Fruit fly (Drosophila melanogaster) whole organism, embryonic: ENCODE data around the gene CG7656.
A peak's percentile ranks its signal among the peaks of the same experiment; 100 is the strongest.

Experiments
- Adf1 ChIP-seq: fragments of 200-800 bp; sonication (Bioruptor generic); IDR thresholded peaks from 2 replicates; pipeline ENCODE4 v1.3.6; 2022; ENCODE audit warnings: missing biosample characterization, missing genetic modification characterization
- CG10267 ChIP-seq: fragments of 200-800 bp; sonication (Bioruptor generic); optimal IDR thresholded peaks from 2 replicates; lab custom pipeline; 2018; ENCODE audit warnings: missing biosample characterization, mild to moderate bottlenecking, missing genetic modification characterization, moderate library complexity
- CG10321 ChIP-seq: fragments of 200-800 bp; sonication (Bioruptor generic); IDR thresholded peaks from 2 replicates; pipeline ENCODE4 v1.3.6; 2022; ENCODE audit warnings: missing biosample characterization, missing genetic modification characterization
- CG10979 ChIP-seq: fragments of 200-800 bp; sonication (Bioruptor generic); optimal IDR thresholded peaks from 2 replicates; lab custom pipeline; 2018; ENCODE audit warnings: missing biosample characterization, mild to moderate bottlenecking, missing genetic modification characterization, moderate library complexity
- CG11504 ChIP-seq: fragments of 200-800 bp; sonication (Bioruptor generic); optimal IDR thresholded peaks from 3 replicates; lab custom pipeline; 2019; ENCODE audit warnings: missing biosample characterization, mild to moderate bottlenecking, missing genetic modification characterization, moderate library complexity
- CG11723 ChIP-seq: fragments of 200-800 bp; sonication (Bioruptor generic); optimal IDR thresholded peaks from 2 replicates; lab custom pipeline; 2017; ENCODE audit warnings: missing biosample characterization, mild to moderate bottlenecking, missing genetic modification characterization
- CG13123 ChIP-seq: fragments of 200-800 bp; sonication (Bioruptor generic); optimal IDR thresholded peaks from 2 replicates; lab custom pipeline; 2016; ENCODE audit warnings: missing biosample characterization, missing genetic modification characterization
- CG1603 ChIP-seq: fragments of 200-800 bp; sonication (Bioruptor generic); optimal IDR thresholded peaks from 2 replicates; lab custom pipeline; 2019; ENCODE audit warnings: missing biosample characterization, mild to moderate bottlenecking, missing genetic modification characterization, moderate library complexity
- CG17359 ChIP-seq: fragments of 200-800 bp; sonication (Bioruptor generic); optimal IDR thresholded peaks from 3 replicates; lab custom pipeline; 2018; ENCODE audit warnings: missing biosample characterization, mild to moderate bottlenecking, missing genetic modification characterization, moderate library complexity
- CG31365 ChIP-seq: fragments of 200-800 bp; sonication (Bioruptor generic); optimal IDR thresholded peaks from 2 replicates; lab custom pipeline; 2018; ENCODE audit warnings: missing biosample characterization, mild to moderate bottlenecking, missing genetic modification characterization
- CG3163 ChIP-seq: fragments of 200-800 bp; sonication (Bioruptor generic); optimal IDR thresholded peaks from 3 replicates; lab custom pipeline; 2016; ENCODE audit warnings: missing biosample characterization, missing genetic modification characterization
- CG4328 ChIP-seq: fragments of 200-800 bp; sonication (Bioruptor generic); optimal IDR thresholded peaks from 3 replicates; lab custom pipeline; 2017; ENCODE audit warnings: missing biosample characterization, missing genetic modification reagents, missing genetic modification characterization
- CG7786 ChIP-seq: fragments of 200-800 bp; sonication (Bioruptor generic); optimal IDR thresholded peaks from 2 replicates; lab custom pipeline; 2016; ENCODE audit warnings: missing biosample characterization, missing genetic modification characterization
- CG9876 ChIP-seq: fragments of 200-800 bp; sonication (Bioruptor generic); optimal IDR thresholded peaks from 2 replicates; lab custom pipeline; 2016; ENCODE audit warnings: missing biosample characterization, missing genetic modification characterization
- CG9932 ChIP-seq: fragments of 200-800 bp; sonication (Bioruptor generic); IDR thresholded peaks from 2 replicates; pipeline ENCODE4 v1.3.6; 2022; ENCODE audit warnings: missing biosample characterization, missing genetic modification characterization
- Dip3 ChIP-seq: fragments of 200-800 bp; sonication (Bioruptor generic); optimal IDR thresholded peaks from 3 replicates; lab custom pipeline; 2016; ENCODE audit warnings: missing biosample characterization, missing genetic modification characterization
- Dp ChIP-seq: fragments of 200-800 bp; sonication (Bioruptor generic); optimal IDR thresholded peaks from 2 replicates; lab custom pipeline; 2018; ENCODE audit warnings: missing biosample characterization, mild to moderate bottlenecking, missing genetic modification characterization, moderate library complexity
- Fer2 ChIP-seq: fragments of 200-800 bp; sonication (Bioruptor generic); optimal IDR thresholded peaks from 2 replicates; lab custom pipeline; 2018; ENCODE audit warnings: missing biosample characterization, mild to moderate bottlenecking, missing genetic modification characterization, moderate library complexity
- Hey ChIP-seq: fragments of 200-800 bp; sonication (Bioruptor generic); optimal IDR thresholded peaks from 3 replicates; lab custom pipeline; 2018; ENCODE audit warnings: missing biosample characterization, mild to moderate bottlenecking, missing genetic modification characterization
- HmgZ ChIP-seq: fragments of 200-800 bp; sonication (Bioruptor generic); optimal IDR thresholded peaks from 2 replicates; lab custom pipeline; 2018; ENCODE audit warnings: missing biosample characterization, mild to moderate bottlenecking, missing genetic modification characterization
- Lhr ChIP-seq: fragments of 200-800 bp; sonication (Bioruptor generic); optimal IDR thresholded peaks from 3 replicates; lab custom pipeline; 2017; ENCODE audit warnings: mild to moderate bottlenecking, missing biosample characterization, missing genetic modification reagents, missing genetic modification characterization
- Lpt ChIP-seq: fragments of >200 bp; optimal IDR thresholded peaks from 2 replicates; lab custom pipeline; 2018; ENCODE audit warnings: missing biosample characterization, missing genetic modification characterization
- MTF-1 ChIP-seq: fragments of 200-800 bp; sonication (Bioruptor generic); optimal IDR thresholded peaks from 2 replicates; lab custom pipeline; 2018; ENCODE audit warnings: missing biosample characterization, mild to moderate bottlenecking, missing genetic modification characterization, borderline replicate concordance
- Mrtf ChIP-seq: fragments of 200-800 bp; sonication (Bioruptor generic); IDR thresholded peaks from 3 replicates; pipeline ENCODE4 v1.3.6; 2022; ENCODE audit warnings: missing biosample characterization, missing genetic modification characterization
- NC2α ChIP-seq: fragments of 200-800 bp; sonication (Bioruptor generic); optimal IDR thresholded peaks from 2 replicates; lab custom pipeline; 2016; ENCODE audit warnings: missing biosample characterization, missing genetic modification characterization
- NFAT ChIP-seq: fragments of 200-800 bp; sonication (Bioruptor generic); IDR thresholded peaks from 2 replicates; pipeline ENCODE4 v1.3.6; 2022; ENCODE audit warnings: missing biosample characterization, missing genetic modification characterization
- NK7.1 ChIP-seq: fragments of 200-800 bp; sonication (Bioruptor generic); optimal IDR thresholded peaks from 3 replicates; lab custom pipeline; 2016; ENCODE audit warnings: missing biosample characterization, missing genetic modification characterization
- Nf-YC ChIP-seq: fragments of 200-800 bp; optimal IDR thresholded peaks from 3 replicates; lab custom pipeline; 2019; ENCODE audit warnings: missing biosample characterization, mild to moderate bottlenecking, missing genetic modification characterization, moderate library complexity
- Rfx ChIP-seq: fragments of 200-800 bp; sonication (Bioruptor generic); IDR thresholded peaks from 2 replicates; pipeline ENCODE4 v1.3.6; 2022; ENCODE audit warnings: missing biosample characterization, missing genetic modification characterization
- Side ChIP-seq: fragments of 200-800 bp; sonication (Bioruptor generic); optimal IDR thresholded peaks from 2 replicates; lab custom pipeline; 2016; ENCODE audit warnings: missing biosample characterization, missing genetic modification characterization
- Sox100B ChIP-seq: fragments of 200-800 bp; sonication (Bioruptor generic); optimal IDR thresholded peaks from 3 replicates; lab custom pipeline; 2018; ENCODE audit warnings: missing biosample characterization, mild to moderate bottlenecking, missing genetic modification characterization
- Spps ChIP-seq: fragments of 200-800 bp; sonication (Bioruptor generic); optimal IDR thresholded peaks from 2 replicates; lab custom pipeline; 2018; ENCODE audit warnings: missing biosample characterization, mild to moderate bottlenecking, missing genetic modification characterization
- az2 ChIP-seq: fragments of 200-800 bp; sonication (Bioruptor generic); optimal IDR thresholded peaks from 3 replicates; lab custom pipeline; 2016; ENCODE audit warnings: missing biosample characterization, missing genetic modification characterization
- cas ChIP-seq: fragments of 200-800 bp; sonication (Bioruptor generic); IDR thresholded peaks from 2 replicates; pipeline ENCODE4 v1.3.6; 2022; ENCODE audit warnings: missing biosample characterization, missing genetic modification characterization
- cato ChIP-seq: fragments of 200-800 bp; sonication (Bioruptor generic); optimal IDR thresholded peaks from 2 replicates; lab custom pipeline; 2016; ENCODE audit warnings: missing biosample characterization, missing genetic modification characterization, borderline replicate concordance
- cwo ChIP-seq: fragments of 200-800 bp; sonication (Bioruptor generic); optimal IDR thresholded peaks from 3 replicates; lab custom pipeline; 2017; ENCODE audit warnings: missing biosample characterization, missing genetic modification characterization, mild to moderate bottlenecking, moderate library complexity, missing genetic modification reagents
- dan ChIP-seq: fragments of 200-800 bp; sonication (Bioruptor generic); IDR thresholded peaks from 2 replicates; pipeline ENCODE4 v1.3.6; 2022; ENCODE audit warnings: missing biosample characterization, missing genetic modification characterization
- dati ChIP-seq: fragments of 200-800 bp; sonication (Bioruptor generic); IDR thresholded peaks from 2 replicates; pipeline ENCODE4 v1.3.6; 2022; ENCODE audit warnings: missing biosample characterization, missing genetic modification characterization
- ewg ChIP-seq: fragments of 200-800 bp; sonication (Bioruptor generic); optimal IDR thresholded peaks from 3 replicates; lab custom pipeline; 2017; ENCODE audit warnings: mild to moderate bottlenecking, missing biosample characterization, missing genetic modification reagents, missing genetic modification characterization
- gcm ChIP-seq: fragments of 200-800 bp; sonication (Bioruptor generic); optimal IDR thresholded peaks from 2 replicates; lab custom pipeline; 2019; ENCODE audit warnings: missing biosample characterization, mild to moderate bottlenecking, missing genetic modification characterization, moderate library complexity
- gfzf ChIP-seq: fragments of 200-800 bp; sonication (Bioruptor generic); optimal IDR thresholded peaks from 2 replicates; lab custom pipeline; 2016; ENCODE audit warnings: missing biosample characterization, mild to moderate bottlenecking, missing genetic modification characterization, moderate library complexity
- gsb-n ChIP-seq: fragments of 200-800 bp; sonication (Bioruptor generic); optimal IDR thresholded peaks from 3 replicates; lab custom pipeline; 2018; ENCODE audit warnings: missing biosample characterization, mild to moderate bottlenecking, missing genetic modification characterization
- kah ChIP-seq: fragments of 200-800 bp; sonication (Bioruptor generic); optimal IDR thresholded peaks from 2 replicates; lab custom pipeline; 2018; ENCODE audit warnings: missing biosample characterization, mild to moderate bottlenecking, missing genetic modification characterization
- mld ChIP-seq: fragments of 200-800 bp; sonication (Bioruptor generic); IDR thresholded peaks from 3 replicates; pipeline ENCODE4 v1.3.6; 2022; ENCODE audit warnings: missing biosample characterization, missing genetic modification characterization; ENCODE audit not compliant: partially characterized antibody
- oc ChIP-seq: fragments of 200-800 bp; sonication (Bioruptor generic); optimal IDR thresholded peaks from 2 replicates; lab custom pipeline; 2018; ENCODE audit warnings: missing biosample characterization, mild to moderate bottlenecking, missing genetic modification characterization, moderate library complexity
- otp ChIP-seq: fragments of 200-800 bp; sonication (Bioruptor generic); IDR thresholded peaks from 3 replicates; pipeline ENCODE4, ENCODE4 v1.3.6; 2022; ENCODE audit warnings: missing biosample characterization, missing genetic modification characterization
- run ChIP-seq: fragments of 200-800 bp; sonication (Bioruptor generic); optimal IDR thresholded peaks from 3 replicates; lab custom pipeline; 2018; ENCODE audit warnings: missing biosample characterization, mild to moderate bottlenecking, missing genetic modification characterization
- sima ChIP-seq: fragments of 200-800 bp; sonication (Bioruptor generic); optimal IDR thresholded peaks from 2 replicates; lab custom pipeline; 2016; ENCODE audit warnings: missing biosample characterization, missing genetic modification characterization
- sug ChIP-seq: fragments of 200-800 bp; optimal IDR thresholded peaks from 2 replicates; lab custom pipeline; 2019; ENCODE audit warnings: missing biosample characterization, mild to moderate bottlenecking, missing genetic modification characterization, moderate library complexity
- tio ChIP-seq: fragments of 200-800 bp; sonication (Bioruptor generic); optimal IDR thresholded peaks from 2 replicates; lab custom pipeline; 2017; ENCODE audit warnings: missing biosample characterization, missing genetic modification characterization, inconsistent platforms
- wek ChIP-seq: fragments of 200-800 bp; sonication (Bioruptor generic); optimal IDR thresholded peaks from 3 replicates; lab custom pipeline; 2018; ENCODE audit warnings: missing biosample characterization, mild to moderate bottlenecking, missing genetic modification characterization, moderate library complexity
- zen ChIP-seq: fragments of 200-800 bp; sonication (Bioruptor generic); optimal IDR thresholded peaks from 3 replicates; lab custom pipeline; 2018; ENCODE audit warnings: missing biosample characterization, mild to moderate bottlenecking, missing genetic modification characterization, moderate library complexity

CG7656 gene

DNA sequence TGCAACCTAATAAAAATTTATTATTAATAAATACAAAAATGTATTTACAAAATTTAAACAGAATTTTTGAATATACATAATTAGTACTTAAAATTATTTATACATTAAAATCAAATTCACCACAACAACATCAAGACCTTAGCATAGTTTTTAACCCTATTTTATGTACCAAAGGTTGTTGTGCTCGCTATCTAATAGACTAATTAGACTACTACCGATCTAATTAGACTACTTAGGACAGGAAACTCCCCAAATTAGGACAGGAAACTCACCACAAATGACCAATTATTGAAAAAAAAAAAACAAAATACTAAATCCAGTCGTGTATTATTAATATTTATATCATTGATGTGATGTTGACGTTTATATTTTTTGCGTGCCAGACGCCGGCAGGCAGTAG is 49.0 kb upstream of the CG7656 start (continued):
- TF ChIP-seq CG17359 (tag; lab: Kevin White, UChicago) = no peak
- no peak for TF ChIP-seq NK7.1 (GFP tag; lab: Kevin White, UChicago)
- TF ChIP-seq Spps (tag; lab: Kevin White, UChicago) = no peak
- no peak for TF ChIP-seq CG4328 (GFP tag; lab: Kevin White, UChicago)
- no peak for TF ChIP-seq Lpt
- TF ChIP-seq CG10267 (tag; lab: Kevin White, UChicago) = peak; percentile 4
- TF ChIP-seq gcm (GFP tag; lab: Kevin White, UChicago) = no peak
- TF ChIP-seq CG10321 (GFP tag; lab: Robert Waterston, UW) = no peak
- no peak for TF ChIP-seq cato (GFP tag; lab: Kevin White, UChicago)
- TF ChIP-seq CG3163 (GFP tag; lab: Kevin White, UChicago) = no peak
- TF ChIP-seq sug (tag; lab: Kevin White, UChicago) = no peak
- TF ChIP-seq Sox100B (GFP tag; lab: Kevin White, UChicago) = no peak
- TF ChIP-seq CG1603 = no peak
- no peak for TF ChIP-seq dan (GFP tag; lab: Robert Waterston, UW)
- TF ChIP-seq mld = no peak
- no peak for TF ChIP-seq tio (GFP tag; lab: Kevin White, UChicago)
- no peak for TF ChIP-seq CG9876 (GFP tag; lab: Kevin White, UChicago)
- TF ChIP-seq az2 = no peak
- TF ChIP-seq Fer2 (tag; lab: Kevin White, UChicago) = no peak
- peak; percentile 27 for TF ChIP-seq Lhr (GFP tag; lab: Kevin White, UChicago)
- TF ChIP-seq CG9932 (GFP tag; lab: Robert Waterston, UW) = no peak
- TF ChIP-seq NFAT (GFP tag; lab: Robert Waterston, UW) = no peak
- no peak for TF ChIP-seq wek (GFP tag; lab: Kevin White, UChicago)
- TF ChIP-seq Side = no peak
- TF ChIP-seq sima (GFP tag; lab: Kevin White, UChicago) = no peak
- TF ChIP-seq gsb-n (tag; lab: Kevin White, UChicago) = no peak
- no peak for TF ChIP-seq CG13123 (GFP tag; lab: Kevin White, UChicago)
- no peak for TF ChIP-seq Nf-YC
- no peak for TF ChIP-seq run (tag; lab: Kevin White, UChicago)
- no peak for TF ChIP-seq dati
- TF ChIP-seq HmgZ (tag; lab: Kevin White, UChicago) = no peak
- no peak for TF ChIP-seq NC2α (GFP tag; lab: Kevin White, UChicago)
- TF ChIP-seq zen (tag; lab: Kevin White, UChicago) = no peak
- TF ChIP-seq cas = no peak
- no peak for TF ChIP-seq CG11504 (tag; lab: Kevin White, UChicago)
- no peak for TF ChIP-seq Dp (GFP tag; lab: Kevin White, UChicago)
- no peak for TF ChIP-seq CG7786 (GFP tag; lab: Kevin White, UChicago)
- no peak for TF ChIP-seq CG31365 (tag; lab: Kevin White, UChicago)
- no peak for TF ChIP-seq Mrtf (GFP tag; lab: Robert Waterston, UW)
- TF ChIP-seq otp (GFP tag; lab: Robert Waterston, UW) = no peak
- no peak for TF ChIP-seq CG11723
- TF ChIP-seq gfzf (GFP tag; lab: Kevin White, UChicago) = peak; percentile 44
- no peak for TF ChIP-seq kah (GFP tag; lab: Kevin White, UChicago)
- TF ChIP-seq Dip3 (GFP tag; lab: Kevin White, UChicago) = no peak
- TF ChIP-seq cwo (GFP tag; lab: Kevin White, UChicago) = no peak
- peak; percentile 29 for TF ChIP-seq ewg (GFP tag; lab: Kevin White, UChicago)
- no peak for TF ChIP-seq CG10979 (tag; lab: Kevin White, UChicago)
- no peak for TF ChIP-seq Rfx (GFP tag; lab: Robert Waterston, UW)
- TF ChIP-seq Adf1 (GFP tag; lab: Robert Waterston, UW) = no peak
- no peak for TF ChIP-seq MTF-1 (GFP tag; lab: Kevin White, UChicago)
- TF ChIP-seq oc (tag; lab: Kevin White, UChicago) = no peak
- TF ChIP-seq Hey (tag; lab: Kevin White, UChicago) = no peak
